Fruit fly (Drosophila melanogaster) whole organism, pupa: ENCODE measurements around the gene Orct.

ENCODE experiments used
- CG10348 ChIP-seq: fragments of 200-800 bp; sonication (Bioruptor generic); IDR thresholded peaks from 2 replicates; pipeline ENCODE4 v1.3.6; 2022; ENCODE audit warnings: missing biosample characterization, missing genetic modification characterization
- CG12605 ChIP-seq: fragments of 200-800 bp; sonication (Bioruptor generic); IDR thresholded peaks from 2 replicates; pipeline ENCODE4 v1.3.6; 2022; ENCODE audit warnings: missing biosample characterization, missing genetic modification characterization
- CG13204 ChIP-seq: fragments of 200-800 bp; sonication (Bioruptor generic); optimal IDR thresholded peaks from 2 replicates; lab custom pipeline; 2018; ENCODE audit warnings: missing biosample characterization, mild to moderate bottlenecking, missing genetic modification characterization, moderate library complexity
- CG14655 ChIP-seq: fragments of 200-800 bp; sonication (Bioruptor generic); optimal IDR thresholded peaks from 3 replicates; lab custom pipeline; 2017; ENCODE audit warnings: mild to moderate bottlenecking, missing biosample characterization, missing genetic modification reagents, missing genetic modification characterization
- CG15710 ChIP-seq: fragments of 200-800 bp; sonication (Bioruptor generic); optimal IDR thresholded peaks from 2 replicates; lab custom pipeline; 2018; ENCODE audit warnings: missing biosample characterization, mild to moderate bottlenecking, missing genetic modification characterization, moderate library complexity
- CG17806 ChIP-seq: fragments of 200-800 bp; sonication (Bioruptor generic); optimal IDR thresholded peaks from 2 replicates; lab custom pipeline; 2018; ENCODE audit warnings: missing biosample characterization, mild to moderate bottlenecking, missing genetic modification characterization, moderate library complexity
- CG32121 ChIP-seq: fragments of 200-800 bp; sonication (Bioruptor generic); IDR thresholded peaks from 2 replicates; pipeline ENCODE4 v1.3.6; 2022; ENCODE audit warnings: missing biosample characterization, missing genetic modification characterization
- CG34367 ChIP-seq: fragments of 200-800 bp; sonication (Bioruptor generic); optimal IDR thresholded peaks from 2 replicates; lab custom pipeline; 2018; ENCODE audit warnings: missing biosample characterization, mild to moderate bottlenecking, missing genetic modification characterization
- CG4496 ChIP-seq: fragments of 200-800 bp; sonication (Bioruptor generic); IDR thresholded peaks from 3 replicates; pipeline ENCODE4 v1.3.6; 2022; ENCODE audit warnings: missing biosample characterization, missing genetic modification characterization
- CG8159 ChIP-seq: fragments of 200-800 bp; sonication (Bioruptor generic); optimal IDR thresholded peaks from 3 replicates; lab custom pipeline; 2018; ENCODE audit warnings: missing biosample characterization, mild to moderate bottlenecking, missing genetic modification characterization, moderate library complexity
- CG8301 ChIP-seq: fragments of 200-800 bp; sonication (Bioruptor generic); optimal IDR thresholded peaks from 2 replicates; lab custom pipeline; 2018; ENCODE audit warnings: missing biosample characterization, mild to moderate bottlenecking, missing genetic modification characterization
- CG9948 ChIP-seq: fragments of 200-800 bp; sonication (Bioruptor generic); optimal IDR thresholded peaks from 2 replicates; lab custom pipeline; 2018; ENCODE audit warnings: missing biosample characterization, mild to moderate bottlenecking, missing genetic modification characterization, moderate library complexity
- D1 ChIP-seq: fragments of 200-800 bp; sonication (Bioruptor generic); optimal IDR thresholded peaks from 2 replicates; lab custom pipeline; 2018; ENCODE audit warnings: missing biosample characterization, mild to moderate bottlenecking, missing genetic modification characterization, moderate library complexity
- EcR ChIP-seq: fragments of 200-800 bp; sonication (Bioruptor generic); optimal IDR thresholded peaks from 3 replicates; lab custom pipeline; 2019; ENCODE audit warnings: missing biosample characterization, missing genetic modification characterization, mild to moderate bottlenecking, moderate library complexity, missing genetic modification reagents
- Ets98B ChIP-seq: fragments of 200-800 bp; sonication (Bioruptor generic); IDR thresholded peaks from 2 replicates; pipeline ENCODE4 v1.3.6; 2022; ENCODE audit warnings: missing biosample characterization, missing genetic modification characterization
- Pif1A ChIP-seq: fragments of 200-800 bp; sonication (Bioruptor generic); optimal IDR thresholded peaks from 3 replicates; lab custom pipeline; 2016; ENCODE audit warnings: missing biosample characterization, missing genetic modification characterization
- Pif1B ChIP-seq: fragments of 200-800 bp; sonication (Bioruptor generic); optimal IDR thresholded peaks from 3 replicates; lab custom pipeline; 2016; ENCODE audit warnings: missing biosample characterization, missing genetic modification characterization
- Snoo ChIP-seq: fragments of 200-800 bp; sonication (Bioruptor generic); optimal IDR thresholded peaks from 3 replicates; lab custom pipeline; 2017; ENCODE audit warnings: missing biosample characterization, mild to moderate bottlenecking, missing genetic modification characterization, inconsistent platforms
- fd96Ca ChIP-seq: fragments of 200-800 bp; sonication (Bioruptor generic); IDR thresholded peaks from 3 replicates; pipeline ENCODE4 v1.3.6; 2022; ENCODE audit warnings: missing biosample characterization, missing genetic modification characterization
- gl ChIP-seq: fragments of 200-800 bp; sonication (Bioruptor generic); optimal IDR thresholded peaks from 2 replicates; lab custom pipeline; 2018; ENCODE audit warnings: missing biosample characterization, mild to moderate bottlenecking, missing genetic modification characterization
- rn ChIP-seq: fragments of 200-800 bp; sonication (Bioruptor generic); IDR thresholded peaks from 2 replicates; pipeline ENCODE4 v1.3.6; 2022; ENCODE audit warnings: missing biosample characterization, missing genetic modification characterization

The Orct gene

DNA sequence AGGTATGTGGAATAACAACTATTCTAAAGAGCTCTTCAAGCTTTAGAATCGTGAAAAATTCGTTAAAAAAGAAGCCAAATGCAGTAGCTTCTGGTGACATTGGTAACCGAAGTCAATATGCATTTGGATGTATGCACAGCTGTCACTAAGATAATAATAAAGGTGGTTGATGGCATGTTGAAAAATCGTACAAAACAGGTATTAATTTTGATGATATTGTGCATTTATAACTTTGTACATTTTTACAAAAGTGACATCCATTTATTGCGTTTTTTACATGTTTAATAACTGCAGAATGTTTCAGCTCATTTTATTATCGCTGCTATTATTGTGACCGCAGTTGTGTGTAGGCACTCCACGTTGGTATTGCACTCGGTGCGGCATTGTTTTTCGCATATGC is 25.5 kb downstream of the Orct start:
- TF ChIP-seq CG32121 (GFP tag; lab: Robert Waterston, UW) (0 out of 2 replicates have a peak, but pooled peaks have one; percentile 37), Pif1B (GFP tag; lab: Kevin White, UChicago) (no peak), CG17806 (tag; lab: Kevin White, UChicago) (peak; percentile 21), CG4496 (GFP tag; lab: Robert Waterston, UW) (peak; percentile 72; the same call in 2 of the 3 replicates), rn (GFP tag; lab: Robert Waterston, UW) (no peak), Snoo (tag; lab: Kevin White, UChicago) (no peak), CG13204 (GFP tag; lab: Kevin White, UChicago) (no peak), Ets98B (GFP tag; lab: Robert Waterston, UW) (peak; percentile 16; the same call in 1 of the 2 replicates), gl (tag; lab: Kevin White, UChicago) (no peak), EcR (GFP tag; lab: Kevin White, UChicago) (no peak), CG8159 (tag; lab: Kevin White, UChicago) (no peak), Pif1A (GFP tag; lab: Kevin White, UChicago) (peak; percentile 24), CG15710 (tag; lab: Kevin White, UChicago) (peak; percentile 31), CG10348 (GFP tag; lab: Robert Waterston, UW) (no peak), CG9948 (tag; lab: Kevin White, UChicago) (peak; percentile 37), CG14655 (no peak), CG8301 (tag; lab: Kevin White, UChicago) (peak; percentile 1), D1 (tag; lab: Kevin White, UChicago) (no peak), CG34367 (no peak), CG12605 (GFP tag; lab: Robert Waterston, UW) (no peak), fd96Ca (GFP tag; lab: Robert Waterston, UW) (no peak)

DNA sequence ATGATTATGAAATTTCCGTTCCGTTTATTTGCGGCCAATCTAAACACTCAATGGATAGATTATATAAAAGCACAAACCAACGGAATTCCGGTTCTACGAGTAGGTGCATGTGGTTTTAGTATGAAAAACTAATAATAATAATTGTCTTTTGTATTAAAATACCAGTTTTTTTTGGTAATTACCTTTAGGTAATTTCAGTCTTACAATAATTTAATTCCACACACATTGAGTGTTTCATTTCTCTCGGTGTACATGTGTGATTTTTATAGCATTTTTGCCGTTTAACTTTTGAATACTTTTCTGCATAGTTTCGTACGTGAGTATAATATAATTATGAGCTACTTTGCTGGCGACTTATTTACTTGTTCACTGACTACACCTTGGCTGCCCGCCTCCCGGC is 27.0 kb downstream of the Orct start:
- TF ChIP-seq CG14655: no peak
- TF ChIP-seq CG10348 (GFP tag; lab: Robert Waterston, UW): no peak
- TF ChIP-seq CG32121 (GFP tag; lab: Robert Waterston, UW): no peak
- no peak for TF ChIP-seq CG8159 (tag; lab: Kevin White, UChicago)
- TF ChIP-seq D1 (tag; lab: Kevin White, UChicago): no peak
- no peak for TF ChIP-seq Ets98B (GFP tag; lab: Robert Waterston, UW)
- TF ChIP-seq CG12605 (GFP tag; lab: Robert Waterston, UW): no peak
- TF ChIP-seq CG8301 (tag; lab: Kevin White, UChicago): no peak
- no peak for TF ChIP-seq fd96Ca (GFP tag; lab: Robert Waterston, UW)
- TF ChIP-seq CG15710 (tag; lab: Kevin White, UChicago): no peak

dm6 chr3R:24318217-24319082 is 42.4 kb downstream of the Orct start, which contains the start of the genes Nab2 and BRWD3:
Nab2 (minus strand) TSS chr3R:24318419.
BRWD3 (plus strand) TSS chr3R:24319000.
- TF ChIP-seq CG8159 (tag; lab: Kevin White, UChicago): peak; percentile 15
- TF ChIP-seq CG14655: no peak
- TF ChIP-seq rn (GFP tag; lab: Robert Waterston, UW): peak; percentile 20; the same call in 1 of the 2 replicates
- no peak for TF ChIP-seq CG15710 (tag; lab: Kevin White, UChicago)
- TF ChIP-seq Pif1A (GFP tag; lab: Kevin White, UChicago): no peak
- TF ChIP-seq CG9948 (tag; lab: Kevin White, UChicago): no peak
- no peak for TF ChIP-seq D1 (tag; lab: Kevin White, UChicago)
- TF ChIP-seq EcR (GFP tag; lab: Kevin White, UChicago): no peak
- no peak for TF ChIP-seq CG8301 (tag; lab: Kevin White, UChicago)
- TF ChIP-seq Snoo (tag; lab: Kevin White, UChicago): no peak
- 0 out of 2 replicates have a peak, but pooled peaks have one; percentile 50 for TF ChIP-seq CG32121 (GFP tag; lab: Robert Waterston, UW)
- no peak for TF ChIP-seq CG34367
- TF ChIP-seq Ets98B (GFP tag; lab: Robert Waterston, UW): no peak; the same call in none of the 2 replicates
- no peak for TF ChIP-seq Pif1B (GFP tag; lab: Kevin White, UChicago)
- TF ChIP-seq CG4496 (GFP tag; lab: Robert Waterston, UW): 0 out of 3 replicates have a peak, but pooled peaks have one; percentile 8
- no peak for TF ChIP-seq gl (tag; lab: Kevin White, UChicago)
- no peak for TF ChIP-seq CG13204 (GFP tag; lab: Kevin White, UChicago)
- TF ChIP-seq CG10348 (GFP tag; lab: Robert Waterston, UW): no peak
- peak; percentile 21; the same call in 1 of the 3 replicates for TF ChIP-seq fd96Ca (GFP tag; lab: Robert Waterston, UW)
- TF ChIP-seq CG12605 (GFP tag; lab: Robert Waterston, UW): peak; percentile 8; the same call in 1 of the 2 replicates
- no peak for TF ChIP-seq CG17806 (tag; lab: Kevin White, UChicago)

DNA sequence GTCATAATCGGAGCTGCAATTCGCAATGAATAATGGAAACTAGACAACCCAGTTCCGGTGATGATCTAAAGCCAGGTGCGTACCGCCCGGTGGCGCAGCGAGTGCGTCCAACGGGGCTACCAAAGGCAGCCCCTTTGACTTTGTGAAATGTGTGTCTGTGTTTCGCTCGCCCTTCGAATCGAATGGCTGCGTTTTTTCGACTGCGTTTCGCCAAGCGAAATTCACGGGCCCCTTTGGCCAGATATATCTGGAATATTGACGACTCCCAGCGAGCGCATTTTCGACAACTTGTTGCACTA is 43.0 kb downstream of the Orct start:
- TF ChIP-seq CG15710 (tag; lab: Kevin White, UChicago) (no peak), Ets98B (GFP tag; lab: Robert Waterston, UW) (no peak), Snoo (tag; lab: Kevin White, UChicago) (no peak), CG34367 (no peak), CG8301 (tag; lab: Kevin White, UChicago) (no peak), fd96Ca (GFP tag; lab: Robert Waterston, UW) (no peak), CG17806 (tag; lab: Kevin White, UChicago) (no peak), CG8159 (tag; lab: Kevin White, UChicago) (no peak), CG14655 (no peak), EcR (GFP tag; lab: Kevin White, UChicago) (no peak), gl (tag; lab: Kevin White, UChicago) (no peak), D1 (tag; lab: Kevin White, UChicago) (no peak), Pif1B (GFP tag; lab: Kevin White, UChicago) (no peak), CG9948 (tag; lab: Kevin White, UChicago) (no peak), CG13204 (GFP tag; lab: Kevin White, UChicago) (no peak), CG32121 (GFP tag; lab: Robert Waterston, UW) (no peak), CG4496 (GFP tag; lab: Robert Waterston, UW) (no peak), rn (GFP tag; lab: Robert Waterston, UW) (no peak), CG10348 (GFP tag; lab: Robert Waterston, UW) (no peak), Pif1A (GFP tag; lab: Kevin White, UChicago) (no peak)
